Worm (Caenorhabditis elegans): Measurements from ENCODE around the gene srbc-23.

Gene srbc-23

ce11 chrV:2150876-2151275 lies 2.5 kb upstream of the srbc-23 start, which contains the start of gene C45H4.13:
Gene C45H4.13, minus strand, starts transcription at chrV:2150976.
- TF ChIP-seq ama-1 (optimal IDR thresholded peaks at IDR 0.05): no peak
- no peak for TF ChIP-seq sea-1 (GFP tag; conservative IDR thresholded peaks at IDR 0.05)
- no peak for TF ChIP-seq B0310.2 (tag; optimal IDR thresholded peaks at IDR 0.05)
- no peak for TF ChIP-seq hnd-1 (tag; optimal IDR thresholded peaks at IDR 0.05)
- no peak for TF ChIP-seq flt-1 (GFP tag; IDR thresholded peaks at IDR 0.05)
- TF ChIP-seq aly-1 (tag; optimal IDR thresholded peaks at IDR 0.05): no peak
- TF ChIP-seq hmbx-1 (tag; optimal IDR thresholded peaks at IDR 0.05): no peak
- TF ChIP-seq ets-7 (tag; optimal IDR thresholded peaks at IDR 0.05): no peak
- no peak for TF ChIP-seq pes-1 (GFP tag; IDR thresholded peaks at IDR 0.05)
- TF ChIP-seq tra-4 (tag; optimal IDR thresholded peaks at IDR 0.05): no peak
- no peak for TF ChIP-seq ceh-13 (GFP tag; optimal IDR thresholded peaks at IDR 0.05)
- TF ChIP-seq tbx-11 (GFP tag; IDR thresholded peaks at IDR 0.05): no peak
- no peak for TF ChIP-seq tbx-37 (GFP tag; conservative IDR thresholded peaks at IDR 0.05)
- TF ChIP-seq F13C5.2 (tag; optimal IDR thresholded peaks at IDR 0.05): no peak
- no peak for TF ChIP-seq ceh-36 (tag; optimal IDR thresholded peaks at IDR 0.05)
- no peak for TF ChIP-seq scrt-1 (GFP tag; IDR thresholded peaks at IDR 0.05)
- no peak for TF ChIP-seq hmg-4 (GFP tag; optimal IDR thresholded peaks at IDR 0.05)

ce11 chrV:2151458-2151857 lies 1.9 kb upstream of the srbc-23 start, which contains the start of gene srbc-24:
Gene srbc-24, plus strand, starts transcription at chrV:2151758.
- TF ChIP-seq hmg-4 (GFP tag; optimal IDR thresholded peaks at IDR 0.05) (no peak), flt-1 (GFP tag; IDR thresholded peaks at IDR 0.05) (no peak), scrt-1 (GFP tag; IDR thresholded peaks at IDR 0.05) (no peak), ama-1 (optimal IDR thresholded peaks at IDR 0.05) (no peak), ets-7 (tag; optimal IDR thresholded peaks at IDR 0.05) (no peak), ceh-36 (tag; optimal IDR thresholded peaks at IDR 0.05) (no peak), pes-1 (GFP tag; IDR thresholded peaks at IDR 0.05) (no peak), aly-1 (tag; optimal IDR thresholded peaks at IDR 0.05) (no peak), hmbx-1 (tag; optimal IDR thresholded peaks at IDR 0.05) (no peak), sea-1 (GFP tag; conservative IDR thresholded peaks at IDR 0.05) (no peak), B0310.2 (tag; optimal IDR thresholded peaks at IDR 0.05) (no peak), ceh-13 (GFP tag; optimal IDR thresholded peaks at IDR 0.05) (no peak), tbx-37 (GFP tag; conservative IDR thresholded peaks at IDR 0.05) (no peak), tbx-11 (GFP tag; IDR thresholded peaks at IDR 0.05) (no peak), hnd-1 (tag; optimal IDR thresholded peaks at IDR 0.05) (no peak), tra-4 (tag; optimal IDR thresholded peaks at IDR 0.05) (no peak), F13C5.2 (tag; optimal IDR thresholded peaks at IDR 0.05) (no peak)

ce11 chrV:2155232-2155631 lies 1.9 kb downstream of the srbc-23 start, which contains the start of gene srbc-21:
Gene srbc-21, plus strand, starts transcription at chrV:2155532.
- TF ChIP-seq pes-1 (GFP tag; IDR thresholded peaks at IDR 0.05) (no peak), tra-4 (tag; optimal IDR thresholded peaks at IDR 0.05) (no peak), hmg-4 (GFP tag; optimal IDR thresholded peaks at IDR 0.05) (no peak), flt-1 (GFP tag; IDR thresholded peaks at IDR 0.05) (no peak), B0310.2 (tag; optimal IDR thresholded peaks at IDR 0.05) (no peak), ceh-13 (GFP tag; optimal IDR thresholded peaks at IDR 0.05) (no peak), F13C5.2 (tag; optimal IDR thresholded peaks at IDR 0.05) (no peak), tbx-11 (GFP tag; IDR thresholded peaks at IDR 0.05) (no peak), hmbx-1 (tag; optimal IDR thresholded peaks at IDR 0.05) (no peak), ama-1 (optimal IDR thresholded peaks at IDR 0.05) (no peak), tbx-37 (GFP tag; conservative IDR thresholded peaks at IDR 0.05) (no peak), ceh-36 (tag; optimal IDR thresholded peaks at IDR 0.05) (no peak), scrt-1 (GFP tag; IDR thresholded peaks at IDR 0.05) (no peak), hnd-1 (tag; optimal IDR thresholded peaks at IDR 0.05) (no peak), aly-1 (tag; optimal IDR thresholded peaks at IDR 0.05) (no peak), ets-7 (tag; optimal IDR thresholded peaks at IDR 0.05) (no peak), sea-1 (GFP tag; conservative IDR thresholded peaks at IDR 0.05) (no peak)

ce11 chrV:2156830-2157229 lies 3.5 kb downstream of the srbc-23 start, which contains the start of gene srbc-22:
Gene srbc-22, plus strand, starts transcription at chrV:2157130.
- no peak for TF ChIP-seq hmg-4 (GFP tag; optimal IDR thresholded peaks at IDR 0.05)

- TF ChIP-seq F13C5.2 (tag; optimal IDR thresholded peaks at IDR 0.05) (no peak), hmg-4 (GFP tag; optimal IDR thresholded peaks at IDR 0.05) (no peak), ceh-36 (tag; optimal IDR thresholded peaks at IDR 0.05) (no peak), hmbx-1 (tag; optimal IDR thresholded peaks at IDR 0.05) (no peak), B0310.2 (tag; optimal IDR thresholded peaks at IDR 0.05) (no peak), scrt-1 (GFP tag; IDR thresholded peaks at IDR 0.05) (no peak), aly-1 (tag; optimal IDR thresholded peaks at IDR 0.05) (no peak), sea-1 (GFP tag; conservative IDR thresholded peaks at IDR 0.05) (no peak), ama-1 (optimal IDR thresholded peaks at IDR 0.05) (no peak)
These were observed 6.0 kb downstream of the srbc-23 start, which contains the start of gene C45H4.14 for ce11 chrV:2159331-2159730. Gene C45H4.14, minus strand, starts transcription at chrV:2159431.

- TF ChIP-seq hmg-4 (GFP tag; optimal IDR thresholded peaks at IDR 0.05): no peak
- TF ChIP-seq hnd-1 (tag; optimal IDR thresholded peaks at IDR 0.05): no peak
- TF ChIP-seq pes-1 (GFP tag; IDR thresholded peaks at IDR 0.05): no peak
- TF ChIP-seq tbx-37 (GFP tag; conservative IDR thresholded peaks at IDR 0.05): no peak
- no peak for TF ChIP-seq aly-1 (tag; optimal IDR thresholded peaks at IDR 0.05)
- TF ChIP-seq ama-1 (optimal IDR thresholded peaks at IDR 0.05): no peak
These were observed 10.4 kb downstream of the srbc-23 start, which contains the start of gene str-255 for ce11 chrV:2163735-2164134. Gene str-255, minus strand, starts transcription at chrV:2163835.

ce11 chrV:2166679-2167078 lies 13.3 kb downstream of the srbc-23 start, which contains the start of gene srbc-19:
Gene srbc-19, minus strand, starts transcription at chrV:2166779.
- no peak for TF ChIP-seq B0310.2 (tag; optimal IDR thresholded peaks at IDR 0.05)
- no peak for TF ChIP-seq pes-1 (GFP tag; IDR thresholded peaks at IDR 0.05)
- no peak for TF ChIP-seq hnd-1 (tag; optimal IDR thresholded peaks at IDR 0.05)
- TF ChIP-seq hmg-4 (GFP tag; optimal IDR thresholded peaks at IDR 0.05): no peak
- no peak for TF ChIP-seq ama-1 (optimal IDR thresholded peaks at IDR 0.05)
- no peak for TF ChIP-seq tbx-37 (GFP tag; conservative IDR thresholded peaks at IDR 0.05)
- no peak for TF ChIP-seq ceh-13 (GFP tag; optimal IDR thresholded peaks at IDR 0.05)

ce11 chrV:2174465-2174864 lies 21.1 kb downstream of the srbc-23 start:
- TF ChIP-seq ceh-36 (tag; optimal IDR thresholded peaks at IDR 0.05) (no peak), B0310.2 (tag; optimal IDR thresholded peaks at IDR 0.05) (no peak), flt-1 (GFP tag; IDR thresholded peaks at IDR 0.05) (no peak), ceh-13 (GFP tag; optimal IDR thresholded peaks at IDR 0.05) (no peak), tra-4 (tag; optimal IDR thresholded peaks at IDR 0.05) (no peak)
